Worm (Caenorhabditis elegans) whole organism, L1 larva: ENCODE results near the gene F23H12.10.

Source experiments
- ceh-63 ChIP-seq: fragments of 200-800 bp; sonication (Bioruptor generic); optimal IDR thresholded peaks from 2 replicates; lab custom pipeline; 2018; ENCODE audit warnings: mild to moderate bottlenecking, missing genetic modification characterization, missing compliant biosample characterization
- egl-27 ChIP-seq, 2 experiments: fragments of 150-350 bp in 1 of 2; sonication (generic microtip); optimal IDR thresholded peaks; 3 replicates each; lab custom pipeline; 2017 to 2018; ENCODE audit warnings: missing biosample characterization in 2 of 2, missing genetic modification characterization in 2 of 2, missing genetic modification reagents in 2 of 2
- nhr-77 ChIP-seq: fragments of 150-350 bp; optimal IDR thresholded peaks from 2 replicates; lab custom pipeline; 2014; ENCODE audit warnings: missing biosample characterization, missing genetic modification characterization
- nhr-90 ChIP-seq: sonication (generic microtip); optimal IDR thresholded peaks from 2 replicates; lab custom pipeline; 2016; ENCODE audit warnings: mild to moderate bottlenecking, missing genetic modification characterization, missing compliant biosample characterization; ENCODE audit not compliant: poor library complexity
- unc-30 ChIP-seq: sonication (generic microtip); optimal IDR thresholded peaks from 2 replicates; lab custom pipeline; 2017; ENCODE audit warnings: missing biosample characterization, missing genetic modification characterization
- unc-62 ChIP-seq: fragments of 150-350 bp; optimal IDR thresholded peaks from 2 replicates; lab custom pipeline; 2014; ENCODE audit warnings: missing biosample characterization, missing genetic modification reagents, missing genetic modification characterization
- unc-86 ChIP-seq: sonication (generic microtip); optimal IDR thresholded peaks from 2 replicates; lab custom pipeline; 2016; ENCODE audit warnings: missing genetic modification characterization, missing compliant biosample characterization
- vab-15 ChIP-seq: sonication (generic microtip); optimal IDR thresholded peaks from 2 replicates; lab custom pipeline; 2017; ENCODE audit warnings: missing genotype, mild to moderate bottlenecking, missing genetic modification characterization, missing compliant biosample characterization
- zag-1 ChIP-seq: fragments of 150-350 bp; optimal IDR thresholded peaks from 2 replicates; lab custom pipeline; 2014; ENCODE audit warnings: missing biosample characterization, missing genetic modification characterization

DNA sequence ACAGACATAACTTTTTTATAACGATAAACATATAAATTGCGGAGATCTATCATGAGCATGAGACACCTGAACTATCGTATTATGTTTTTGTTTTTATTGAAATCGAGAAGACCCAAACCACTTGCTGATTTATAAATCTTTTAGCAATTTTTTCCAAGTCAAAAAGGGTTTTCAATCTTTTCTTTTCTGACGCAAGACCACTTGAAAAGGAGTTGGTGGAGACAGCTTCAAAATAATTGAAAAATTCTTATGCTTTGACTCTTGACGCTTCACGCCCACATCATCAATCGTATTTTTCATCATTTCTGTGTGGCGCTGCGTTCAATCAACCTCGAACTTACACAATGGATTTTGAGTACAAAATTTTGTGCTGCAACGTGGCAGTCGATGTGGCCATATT is 2.7 kb downstream of the F23H12.10 start, which contains the start of gene F23H12.7:
- no peak for TF ChIP-seq egl-27 (tag; optimal IDR thresholded peaks at IDR 0.05; lab: Kevin White, UChicago)
- TF ChIP-seq unc-30 (tag; lab: Kevin White, UChicago), result no peak
- no peak for TF ChIP-seq nhr-77 (tag; lab: Kevin White, UChicago)
- TF ChIP-seq zag-1 (tag; lab: Kevin White, UChicago), result no peak
- no peak for TF ChIP-seq ceh-63 (GFP tag; lab: Kevin White, UChicago)
- no peak for TF ChIP-seq nhr-90 (tag; lab: Kevin White, UChicago)
- no peak for TF ChIP-seq vab-15
- no peak for TF ChIP-seq unc-62
- TF ChIP-seq unc-86 (tag; lab: Kevin White, UChicago), result no peak
